Worm (Caenorhabditis elegans): Measurements from ENCODE around the gene chts-1.

chts-1 gene

ce11 chrX:7525271-7525670 lies 5.8 kb upstream of the chts-1 start, which contains the start of gene F46C8.3:
Gene F46C8.3, plus strand, starts transcription at chrX:7525571.
- TF ChIP-seq tbx-8 (GFP tag; optimal IDR thresholded peaks at IDR 0.05), result no peak
- no peak for TF ChIP-seq flh-1 (GFP tag; optimal IDR thresholded peaks at IDR 0.05)
- no peak for TF ChIP-seq nhr-237 (tag; optimal IDR thresholded peaks at IDR 0.05)
- no peak for TF ChIP-seq lin-13 (tag; optimal IDR thresholded peaks at IDR 0.05)
- no peak for TF ChIP-seq snpc-4 (tag; optimal IDR thresholded peaks at IDR 0.05)
- TF ChIP-seq pha-4 (tag; optimal IDR thresholded peaks at IDR 0.05), result no peak
- TF ChIP-seq blmp-1 (tag; optimal IDR thresholded peaks at IDR 0.05), result no peak
- no peak for TF ChIP-seq unc-120 (tag; optimal IDR thresholded peaks at IDR 0.05; ENCODE audit: poor library complexity, severe bottlenecking)
- TF ChIP-seq ztf-11 (tag; optimal IDR thresholded peaks at IDR 0.05), result no peak
- no peak for TF ChIP-seq bed-3 (GFP tag; optimal IDR thresholded peaks at IDR 0.05)
- no peak for TF ChIP-seq nhr-76 (tag; optimal IDR thresholded peaks at IDR 0.05)
- TF ChIP-seq drap-1 (GFP tag; optimal IDR thresholded peaks at IDR 0.05), result no peak
- no peak for TF ChIP-seq mep-1 (tag; optimal IDR thresholded peaks at IDR 0.05)

ce11 chrX:7523799-7524198 lies 4.3 kb upstream of the chts-1 start:
- TF ChIP-seq unc-39 (tag; optimal IDR thresholded peaks at IDR 0.05) (no peak), M03D4.4 (tag; optimal IDR thresholded peaks at IDR 0.05) (peak; percentile 34), hlh-1 (tag; optimal IDR thresholded peaks at IDR 0.05) (peak; percentile 90), unc-120 (tag; optimal IDR thresholded peaks at IDR 0.05; ENCODE audit: poor library complexity, severe bottlenecking) (peak; percentile 29), ces-1 (GFP tag; optimal IDR thresholded peaks at IDR 0.05) (peak; percentile 9), sptf-1 (tag; optimal IDR thresholded peaks at IDR 0.05) (no peak), unc-62 (GFP tag; optimal IDR thresholded peaks at IDR 0.05) (peak; percentile 18), nhr-12 (tag; optimal IDR thresholded peaks at IDR 0.05) (no peak), ztf-11 (tag; optimal IDR thresholded peaks at IDR 0.05) (no peak), mls-2 (tag; optimal IDR thresholded peaks at IDR 0.05) (no peak), drap-1 (GFP tag; optimal IDR thresholded peaks at IDR 0.05) (no peak), nhr-237 (tag; optimal IDR thresholded peaks at IDR 0.05) (no peak), ceh-43 (GFP tag; optimal IDR thresholded peaks at IDR 0.05) (no peak)

- no peak for TF ChIP-seq flh-1 (GFP tag; optimal IDR thresholded peaks at IDR 0.05)
- TF ChIP-seq hlh-1 (tag; optimal IDR thresholded peaks at IDR 0.05), result peak; percentile 88
Measured at ce11 chrX:7522595-7522994, 3.1 kb upstream of the chts-1 start.

- no peak for TF ChIP-seq drap-1 (GFP tag; optimal IDR thresholded peaks at IDR 0.05)
- TF ChIP-seq sem-2 (GFP tag; optimal IDR thresholded peaks at IDR 0.05), result no peak
- TF ChIP-seq nhr-2 (tag; optimal IDR thresholded peaks at IDR 0.05), result no peak
- no peak for TF ChIP-seq pha-4 (tag; optimal IDR thresholded peaks at IDR 0.05)
- no peak for TF ChIP-seq ztf-11 (tag; optimal IDR thresholded peaks at IDR 0.05)
- TF ChIP-seq ceh-83 (GFP tag; optimal IDR thresholded peaks at IDR 0.05), result no peak
- no peak for TF ChIP-seq ham-2 (GFP tag; optimal IDR thresholded peaks at IDR 0.05)
- no peak for TF ChIP-seq blmp-1 (tag; optimal IDR thresholded peaks at IDR 0.05)
- TF ChIP-seq zip-8 (tag; optimal IDR thresholded peaks at IDR 0.05), result no peak
- no peak for TF ChIP-seq tbx-8 (GFP tag; optimal IDR thresholded peaks at IDR 0.05)
- TF ChIP-seq nhr-76 (tag; optimal IDR thresholded peaks at IDR 0.05), result no peak
- no peak for TF ChIP-seq snpc-4 (tag; optimal IDR thresholded peaks at IDR 0.05)
- TF ChIP-seq cnd-1 (tag; optimal IDR thresholded peaks at IDR 0.05), result no peak
- no peak for TF ChIP-seq M03D4.4 (tag; optimal IDR thresholded peaks at IDR 0.05)
- no peak for TF ChIP-seq ceh-43 (GFP tag; optimal IDR thresholded peaks at IDR 0.05)
- TF ChIP-seq mls-2 (tag; optimal IDR thresholded peaks at IDR 0.05), result no peak
Measured at ce11 chrX:7512714-7513113, 6.8 kb downstream of the chts-1 start.

- TF ChIP-seq ceh-39 (tag; optimal IDR thresholded peaks at IDR 0.05) (no peak), sptf-1 (tag; optimal IDR thresholded peaks at IDR 0.05) (no peak), blmp-1 (tag; optimal IDR thresholded peaks at IDR 0.05) (no peak), nhr-2 (tag; optimal IDR thresholded peaks at IDR 0.05) (no peak), ztf-11 (tag; optimal IDR thresholded peaks at IDR 0.05) (no peak), drap-1 (GFP tag; optimal IDR thresholded peaks at IDR 0.05) (no peak), unc-39 (tag; optimal IDR thresholded peaks at IDR 0.05) (no peak), tbx-8 (GFP tag; optimal IDR thresholded peaks at IDR 0.05) (no peak), nhr-12 (tag; optimal IDR thresholded peaks at IDR 0.05) (no peak)
Measured at ce11 chrX:7507141-7507540, 12.3 kb downstream of the chts-1 start.

- no peak for TF ChIP-seq elt-3 (tag; optimal IDR thresholded peaks at IDR 0.05)
- no peak for TF ChIP-seq ceh-43 (GFP tag; optimal IDR thresholded peaks at IDR 0.05)
- no peak for TF ChIP-seq bed-3 (GFP tag; optimal IDR thresholded peaks at IDR 0.05)
- no peak for TF ChIP-seq flh-1 (GFP tag; optimal IDR thresholded peaks at IDR 0.05)
Measured at ce11 chrX:7506533-7506932, 12.9 kb downstream of the chts-1 start, which contains the start of gene lgc-11. Gene lgc-11, minus strand, starts transcription at chrX:7506633.
